Worm (Caenorhabditis elegans): ENCODE data around the gene srz-95.

Gene srz-95

DNA sequence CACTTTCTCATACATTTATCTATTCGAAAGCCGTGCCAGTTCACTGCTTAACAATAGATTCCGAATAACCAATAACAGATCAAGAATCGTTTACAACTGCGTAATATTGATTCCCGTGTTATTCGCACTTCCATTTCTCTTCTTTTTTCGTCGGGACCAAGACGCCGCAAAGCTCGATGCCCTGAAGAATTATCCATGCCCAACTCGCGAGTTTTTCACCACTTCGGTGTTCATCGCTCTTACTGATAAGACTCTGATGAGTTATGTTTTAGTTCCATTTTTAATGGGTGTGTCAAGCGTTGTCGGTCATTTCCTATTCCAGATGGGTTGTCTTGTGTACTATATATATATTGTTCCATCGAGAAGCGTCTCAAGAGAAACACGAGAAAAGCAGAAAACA is 18.5 kb upstream of the srz-95 start:
- TF ChIP-seq ZK185.1 (tag; optimal IDR thresholded peaks at IDR 0.05; ENCODE audit: poor library complexity, severe bottlenecking) = no peak
- TF ChIP-seq athp-1 (tag; optimal IDR thresholded peaks at IDR 0.05) = no peak
- TF ChIP-seq akir-1 (GFP tag; optimal IDR thresholded peaks at IDR 0.05) = no peak
- TF ChIP-seq attf-3 (GFP tag; conservative IDR thresholded peaks at IDR 0.05) = no peak
- no peak for TF ChIP-seq ztf-18 (tag; optimal IDR thresholded peaks at IDR 0.05)
- no peak for TF ChIP-seq hmg-20 (GFP tag; IDR thresholded peaks at IDR 0.05)
- no peak for TF ChIP-seq cebp-2 (GFP tag; IDR thresholded peaks at IDR 0.05)
- no peak for TF ChIP-seq F33H1.4 (GFP tag; IDR thresholded peaks at IDR 0.05)
- TF ChIP-seq F22D6.2 (tag; optimal IDR thresholded peaks at IDR 0.05) = no peak
- TF ChIP-seq sptf-2 (GFP tag; optimal IDR thresholded peaks at IDR 0.05) = no peak
- no peak for TF ChIP-seq snpc-4 (GFP tag; optimal IDR thresholded peaks at IDR 0.05)
- no peak for TF ChIP-seq snpc-4 (tag; optimal IDR thresholded peaks at IDR 0.05)
- TF ChIP-seq madf-8 (GFP tag; conservative IDR thresholded peaks at IDR 0.05) = no peak
- TF ChIP-seq gei-17 (GFP tag; optimal IDR thresholded peaks at IDR 0.05) = no peak
- no peak for TF ChIP-seq ccch-3 (GFP tag; optimal IDR thresholded peaks at IDR 0.05)
- no peak for TF ChIP-seq nhr-27 (tag; optimal IDR thresholded peaks at IDR 0.05)
- no peak for TF ChIP-seq ama-1 (optimal IDR thresholded peaks at IDR 0.05)
- TF ChIP-seq ama-1 (GFP tag; optimal IDR thresholded peaks at IDR 0.05) = no peak
- no peak for TF ChIP-seq ceh-79 (tag; optimal IDR thresholded peaks at IDR 0.05)
- TF ChIP-seq Y53F4B.3 (GFP tag; IDR thresholded peaks at IDR 0.05) = no peak
- TF ChIP-seq xnd-1 (tag; optimal IDR thresholded peaks at IDR 0.05) = no peak

DNA sequence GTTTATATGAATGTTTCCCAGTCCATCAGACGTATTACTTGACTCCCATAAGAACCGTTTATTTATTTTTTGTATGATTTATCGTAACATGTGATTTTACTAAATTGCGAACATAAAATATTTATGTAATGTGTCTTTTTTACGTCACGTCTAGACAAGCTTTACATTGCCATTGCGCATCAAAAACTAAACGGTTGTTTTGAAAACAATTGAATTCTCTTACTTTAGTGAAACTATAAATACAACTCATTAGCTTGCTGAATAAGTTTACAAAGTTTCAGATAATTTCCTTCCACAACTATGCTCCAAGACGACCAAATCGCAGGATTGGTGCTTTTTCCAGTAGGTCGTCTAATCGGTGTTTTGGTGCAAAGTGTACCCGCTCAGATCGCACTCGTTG is 16.9 kb upstream of the srz-95 start, which contains the start of gene srx-54:
srx-54 (plus strand) TSS at position 301 of the 400 bp plus-strand sequence.
- TF ChIP-seq attf-3 (GFP tag; conservative IDR thresholded peaks at IDR 0.05) (no peak), nfya-1 (tag; optimal IDR thresholded peaks at IDR 0.05; ENCODE audit: borderline replicate concordance, insufficient read depth) (no peak), mes-4 (tag; optimal IDR thresholded peaks at IDR 0.05) (no peak), lin-35 (GFP tag; optimal IDR thresholded peaks at IDR 0.05) (no peak), attf-5 (GFP tag; optimal IDR thresholded peaks at IDR 0.05) (no peak), xnd-1 (tag; optimal IDR thresholded peaks at IDR 0.05) (no peak), sea-2 (GFP tag; IDR thresholded peaks at IDR 0.05) (no peak), ZK185.1 (tag; optimal IDR thresholded peaks at IDR 0.05; ENCODE audit: poor library complexity, severe bottlenecking) (no peak), ztf-28 (GFP tag; IDR thresholded peaks at IDR 0.05) (no peak), dpff-1 (tag; optimal IDR thresholded peaks at IDR 0.05) (no peak), ceh-79 (tag; optimal IDR thresholded peaks at IDR 0.05) (no peak), snpc-1.3 (tag; optimal IDR thresholded peaks at IDR 0.05; ENCODE audit: insufficient read depth) (no peak), B0035.1 (tag; optimal IDR thresholded peaks at IDR 0.05) (no peak), snpc-4 (GFP tag; optimal IDR thresholded peaks at IDR 0.05) (no peak), snpc-4 (tag; optimal IDR thresholded peaks at IDR 0.05) (no peak), madf-8 (GFP tag; conservative IDR thresholded peaks at IDR 0.05) (no peak), lsy-27 (tag; optimal IDR thresholded peaks at IDR 0.05; ENCODE audit: borderline replicate concordance, insufficient read depth) (no peak), cebp-1 (GFP tag; IDR thresholded peaks at IDR 0.05) (no peak), cebp-1 (tag; optimal IDR thresholded peaks at IDR 0.05) (no peak)

DNA sequence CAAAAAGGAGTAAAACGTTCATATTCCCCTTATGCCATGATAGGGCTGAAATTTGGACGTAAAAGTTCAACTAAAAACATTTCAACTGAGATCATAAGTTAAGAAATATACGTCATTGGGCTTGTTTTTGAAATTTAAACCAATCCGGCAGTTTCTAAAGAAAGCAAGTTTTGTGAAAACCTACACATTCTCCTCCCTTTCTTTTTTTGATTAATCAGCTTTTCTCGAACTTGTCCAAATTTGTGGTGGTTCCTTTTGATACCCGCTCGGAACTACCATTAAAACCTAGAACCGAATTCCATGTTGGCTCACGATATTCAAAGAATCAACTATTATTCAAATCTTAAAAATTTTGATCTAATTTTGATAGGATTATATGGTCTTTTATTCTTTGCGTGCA is 11.5 kb upstream of the srz-95 start, which contains the start of gene srz-54:
srz-54 (plus strand) TSS at position 301 of the 400 bp plus-strand sequence.
- TF ChIP-seq ZK185.1 (tag; optimal IDR thresholded peaks at IDR 0.05; ENCODE audit: poor library complexity, severe bottlenecking) (no peak), ceh-58 (GFP tag; IDR thresholded peaks at IDR 0.05) (no peak), dox-1 (GFP tag; IDR thresholded peaks at IDR 0.05) (no peak), die-1 (tag; optimal IDR thresholded peaks at IDR 0.05) (no peak), ets-4 (GFP tag; optimal IDR thresholded peaks at IDR 0.05) (no peak), sea-2 (GFP tag; IDR thresholded peaks at IDR 0.05) (no peak), pha-4 (tag; optimal IDR thresholded peaks at IDR 0.05) (no peak), F55B11.4 (tag; optimal IDR thresholded peaks at IDR 0.05; ENCODE audit: borderline replicate concordance, insufficient read depth) (no peak), lir-1 (GFP tag; conservative IDR thresholded peaks at IDR 0.05) (no peak), unc-130 (GFP tag; optimal IDR thresholded peaks at IDR 0.05) (no peak), snpc-4 (GFP tag; optimal IDR thresholded peaks at IDR 0.05) (no peak), snpc-4 (tag; optimal IDR thresholded peaks at IDR 0.05) (no peak), aptf-2 (GFP tag; conservative IDR thresholded peaks at IDR 0.05) (no peak), F33H1.4 (GFP tag; IDR thresholded peaks at IDR 0.05) (no peak), lsl-1 (GFP tag; optimal IDR thresholded peaks at IDR 0.05) (no peak), sdz-38 (tag; optimal IDR thresholded peaks at IDR 0.05) (no peak)
